Worm (Caenorhabditis elegans) whole organism, L4 larva: ENCODE data around the gene C09H10.4.

ENCODE experiments used
- Y105C5A.15 ChIP-seq: fragments of 200-800 bp; sonication (Bioruptor generic); IDR thresholded peaks from 2 replicates; pipeline ENCODE4 v1.3.6; 2022; ENCODE audit warnings: missing genetic modification characterization, missing compliant biosample characterization
- Y48G9A.11 ChIP-seq: fragments of 200-800 bp; sonication (Bioruptor generic); IDR thresholded peaks from 2 replicates; pipeline ENCODE4 v1.3.6; 2022; ENCODE audit warnings: missing genetic modification reagents, missing genetic modification characterization, missing compliant biosample characterization
- Y75B8A.6 ChIP-seq: fragments of 200-800 bp; sonication (Bioruptor generic); IDR thresholded peaks from 2 replicates; pipeline ENCODE4 v1.3.6; 2022; ENCODE audit warnings: missing genetic modification reagents, missing genetic modification characterization, missing compliant biosample characterization
- ZK337.2 ChIP-seq: fragments of 200-800 bp; sonication (Bioruptor generic); IDR thresholded peaks from 2 replicates; pipeline ENCODE4 v1.3.6; 2022; ENCODE audit warnings: missing genetic modification reagents, missing genetic modification characterization, missing compliant biosample characterization
- ZK546.5 ChIP-seq, 2 experiments: sonication (generic microtip); optimal IDR thresholded peaks; 2 replicates each; lab custom pipeline; 2017; ENCODE audit warnings: missing biosample characterization in 2 of 2, missing genetic modification characterization in 2 of 2
- aha-1 ChIP-seq: fragments of 150-350 bp; peaks from one replicate; lab custom pipeline; 2014; ENCODE audit warnings: missing biosample characterization, missing genetic modification characterization
- ceh-28 ChIP-seq: fragments of 150-350 bp; optimal IDR thresholded peaks from 2 replicates; lab custom pipeline; 2014; ENCODE audit warnings: missing biosample characterization, missing genetic modification reagents, missing genetic modification characterization
- ceh-32 ChIP-seq: sonication (generic microtip); optimal IDR thresholded peaks from 2 replicates; lab custom pipeline; 2016; ENCODE audit warnings: mild to moderate bottlenecking, missing genetic modification characterization, missing compliant biosample characterization; ENCODE audit not compliant: poor library complexity
- ceh-44 ChIP-seq: fragments of 200-800 bp; sonication (Bioruptor generic); IDR thresholded peaks from 2 replicates; pipeline ENCODE4 v1.3.6; 2022; ENCODE audit warnings: missing genetic modification reagents, missing genetic modification characterization, missing compliant biosample characterization
- daf-12 ChIP-seq: fragments of 150-350 bp; optimal IDR thresholded peaks from 2 replicates; lab custom pipeline; 2014; ENCODE audit warnings: missing biosample characterization, missing genetic modification reagents, missing genetic modification characterization
- daf-16 ChIP-seq, 3 experiments: sonication (generic microtip); optimal IDR thresholded peaks; 2 replicates each; lab custom pipeline; 2016 to 2017; ENCODE audit warnings: missing genetic modification characterization in 3 of 3, missing genetic modification reagents in 3 of 3, mild to moderate bottlenecking in 2 of 3, missing compliant biosample characterization in 2 of 3, missing biosample characterization in 1 of 3, moderate library complexity in 1 of 3
- daf-19 ChIP-seq: fragments of 200-800 bp; sonication (Bioruptor generic); conservative IDR thresholded peaks from 2 replicates; pipeline ENCODE4 v1.3.6; 2022; ENCODE audit warnings: missing genetic modification characterization, missing compliant biosample characterization
- dmd-6 ChIP-seq: fragments of 200-800 bp; sonication (Bioruptor generic); IDR thresholded peaks from 2 replicates; pipeline ENCODE4 v1.3.6; 2022; ENCODE audit warnings: missing genetic modification reagents, missing genetic modification characterization, missing compliant biosample characterization
- dpl-1 ChIP-seq: fragments of 150-350 bp; optimal IDR thresholded peaks from 2 replicates; lab custom pipeline; 2014; ENCODE audit warnings: missing biosample characterization, missing genetic modification reagents, missing genetic modification characterization
- duxl-1 ChIP-seq: sonication (generic microtip); optimal IDR thresholded peaks from 2 replicates; lab custom pipeline; 2016; ENCODE audit warnings: mild to moderate bottlenecking, missing genetic modification characterization, moderate library complexity, missing compliant biosample characterization; ENCODE audit not compliant: poor library complexity
- fkh-10 ChIP-seq: fragments of 150-350 bp; optimal IDR thresholded peaks from 2 replicates; lab custom pipeline; 2014; ENCODE audit warnings: missing biosample characterization, missing genetic modification reagents, missing genetic modification characterization
- hif-1 ChIP-seq, 2 experiments: sonication (generic microtip); optimal IDR thresholded peaks; 2 replicates each; lab custom pipeline; 2016 to 2017; ENCODE audit warnings: missing compliant biosample characterization in 2 of 2, missing genetic modification characterization in 2 of 2, missing genetic modification reagents in 2 of 2, missing genotype in 2 of 2, mild to moderate bottlenecking in 1 of 2
- jun-1 ChIP-seq: fragments of 150-350 bp; optimal IDR thresholded peaks from 2 replicates; lab custom pipeline; 2014; ENCODE audit warnings: missing biosample characterization, missing genetic modification reagents, missing genetic modification characterization
- lim-7 ChIP-seq: fragments of 200-800 bp; sonication (Bioruptor generic); IDR thresholded peaks from 2 replicates; pipeline ENCODE4 v1.3.6; 2022; ENCODE audit warnings: missing genetic modification characterization, missing compliant biosample characterization
- lin-15B ChIP-seq: fragments of 150-350 bp; sonication (generic microtip); optimal IDR thresholded peaks from 3 replicates; lab custom pipeline; 2014; ENCODE audit warnings: missing biosample characterization, missing genetic modification characterization
- lin-38 ChIP-seq: fragments of 200-800 bp; sonication (Bioruptor generic); IDR thresholded peaks from 2 replicates; pipeline ENCODE4 v1.3.6; 2022; ENCODE audit warnings: missing genetic modification reagents, missing genetic modification characterization, missing compliant biosample characterization
- lsy-2 ChIP-seq, 2 experiments: fragments of 150-350 bp in 1 of 2; sonication (generic microtip) in 1 of 2; optimal IDR thresholded peaks; 2 replicates each; lab custom pipeline; 2014 to 2017; ENCODE audit warnings: missing biosample characterization in 2 of 2, missing genetic modification characterization in 2 of 2
- mdl-1 ChIP-seq, 2 experiments: fragments of 150-350 bp in 1 of 2; sonication (generic microtip) in 1 of 2; optimal IDR thresholded peaks; 2 replicates each; lab custom pipeline; 2014 to 2017; ENCODE audit warnings: missing biosample characterization in 2 of 2, missing genetic modification characterization in 2 of 2
- mep-1 ChIP-seq: fragments of 150-350 bp; sonication (generic microtip); optimal IDR thresholded peaks from 3 replicates; lab custom pipeline; 2014; ENCODE audit warnings: missing biosample characterization, missing genetic modification characterization
- mes-2 ChIP-seq: sonication (generic microtip); optimal IDR thresholded peaks from 2 replicates; lab custom pipeline; 2016; ENCODE audit warnings: missing genotype, mild to moderate bottlenecking, missing genetic modification characterization, missing compliant biosample characterization; ENCODE audit not compliant: poor library complexity, severe bottlenecking
- nhr-102 ChIP-seq: sonication (generic microtip); optimal IDR thresholded peaks from 2 replicates; lab custom pipeline; 2016; ENCODE audit warnings: mild to moderate bottlenecking, missing genetic modification characterization, moderate library complexity, missing compliant biosample characterization
- nhr-111 ChIP-seq: fragments of 200-800 bp; sonication (Bioruptor generic); optimal IDR thresholded peaks from 2 replicates; lab custom pipeline; 2018; ENCODE audit warnings: mild to moderate bottlenecking, missing genetic modification characterization, missing compliant biosample characterization
- nhr-28 ChIP-seq: fragments of 150-350 bp; optimal IDR thresholded peaks from 2 replicates; lab custom pipeline; 2014; ENCODE audit warnings: missing biosample characterization, missing genetic modification characterization
- nhr-6 ChIP-seq: fragments of 150-350 bp; optimal IDR thresholded peaks from 2 replicates; lab custom pipeline; 2014; ENCODE audit warnings: missing biosample characterization, missing genetic modification characterization
- nhr-77 ChIP-seq: fragments of 150-350 bp; optimal IDR thresholded peaks from 2 replicates; lab custom pipeline; 2014; ENCODE audit warnings: missing biosample characterization, missing genetic modification characterization
- tra-1 ChIP-seq: fragments of 200-800 bp; sonication (Bioruptor generic); IDR thresholded peaks from 2 replicates; pipeline ENCODE4 v1.3.6; 2022; ENCODE audit warnings: missing genetic modification reagents, missing genetic modification characterization, missing compliant biosample characterization
- unc-130 ChIP-seq: sonication (generic microtip); optimal IDR thresholded peaks from 2 replicates; lab custom pipeline; 2016; ENCODE audit warnings: missing genetic modification reagents, missing genetic modification characterization, missing compliant biosample characterization
- unc-62 ChIP-seq, 3 experiments: fragments of 150-350 bp in 1 of 3; sonication (generic microtip); optimal IDR thresholded peaks in 2 of 3; peaks in 1 of 3; 1 replicate in 1 of 3; 2 replicates in 2 of 3; lab custom pipeline; 2014 to 2017; ENCODE audit warnings: missing biosample characterization in 3 of 3, missing genetic modification characterization in 3 of 3, missing genetic modification reagents in 3 of 3, missing genotype in 1 of 3
- zag-1 ChIP-seq: fragments of 150-350 bp; optimal IDR thresholded peaks from 2 replicates; lab custom pipeline; 2014; ENCODE audit warnings: missing biosample characterization, missing genetic modification characterization
- ztf-11 ChIP-seq: fragments of 150-350 bp; optimal IDR thresholded peaks from 2 replicates; lab custom pipeline; 2014; ENCODE audit warnings: missing biosample characterization, missing genetic modification characterization
- ztf-7 ChIP-seq: fragments of 150-350 bp; optimal IDR thresholded peaks from 2 replicates; lab custom pipeline; 2014; ENCODE audit warnings: missing biosample characterization, missing genetic modification characterization

C09H10.4 gene

DNA sequence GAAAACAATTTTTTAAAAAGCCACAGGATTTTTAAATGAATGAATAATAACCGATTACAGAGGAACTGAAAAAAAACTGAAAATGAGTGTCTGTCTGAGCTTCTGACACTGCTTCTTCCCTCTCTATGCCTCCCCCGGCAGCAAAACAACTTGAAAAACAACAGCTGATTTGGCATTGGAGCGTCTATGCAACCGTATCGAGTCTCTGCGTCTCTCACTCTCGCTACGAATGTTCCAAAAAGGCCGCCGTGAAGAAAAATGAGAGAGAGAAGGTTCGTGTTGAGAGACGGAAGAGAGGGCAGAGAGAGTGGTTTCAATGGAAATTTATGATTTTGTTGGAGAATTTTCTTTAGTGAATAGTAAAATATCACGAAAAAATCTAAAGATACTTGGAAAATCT is 3.1 kb downstream of the C09H10.4 start (continued):
- TF ChIP-seq lim-7 (GFP tag; lab: Robert Waterston, UW) (no peak), ztf-7 (tag; lab: Kevin White, UChicago) (no peak), unc-130 (GFP tag; lab: Kevin White, UChicago) (no peak), nhr-111 (no peak)

DNA sequence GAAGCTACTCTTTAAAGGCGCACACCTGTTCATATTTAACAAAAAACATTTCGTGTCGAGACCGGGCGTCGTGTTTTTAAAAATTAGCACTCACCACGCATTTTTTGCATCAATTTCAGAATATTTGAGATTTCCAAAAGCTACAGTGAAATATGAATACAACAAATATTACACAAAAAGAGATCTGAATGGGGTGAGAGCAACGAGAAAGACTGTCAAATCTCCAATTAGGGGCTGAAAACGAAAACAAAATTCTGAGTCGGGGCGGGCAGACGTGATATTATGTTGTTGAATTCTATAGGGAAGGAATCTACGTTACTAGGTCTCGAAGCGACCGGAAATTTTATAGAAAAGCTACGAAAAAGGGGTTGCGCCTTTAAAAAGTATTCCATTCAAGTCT is 3.7 kb downstream of the C09H10.4 start, which contains the start of gene C09H10.5:
Gene C09H10.5 (minus strand): TSS at position 101 of the 400 bp plus-strand sequence.
- peak in 1 of 2 experiments; percentile 17 for TF ChIP-seq unc-62 (GFP tag; optimal IDR thresholded peaks at IDR 0.05 in 1 of 2; lab: Kevin White, UChicago)
- no peak for TF ChIP-seq unc-62 (tag; optimal IDR thresholded peaks at IDR 0.05; lab: Kevin White, UChicago)
- TF ChIP-seq nhr-77: no peak

DNA sequence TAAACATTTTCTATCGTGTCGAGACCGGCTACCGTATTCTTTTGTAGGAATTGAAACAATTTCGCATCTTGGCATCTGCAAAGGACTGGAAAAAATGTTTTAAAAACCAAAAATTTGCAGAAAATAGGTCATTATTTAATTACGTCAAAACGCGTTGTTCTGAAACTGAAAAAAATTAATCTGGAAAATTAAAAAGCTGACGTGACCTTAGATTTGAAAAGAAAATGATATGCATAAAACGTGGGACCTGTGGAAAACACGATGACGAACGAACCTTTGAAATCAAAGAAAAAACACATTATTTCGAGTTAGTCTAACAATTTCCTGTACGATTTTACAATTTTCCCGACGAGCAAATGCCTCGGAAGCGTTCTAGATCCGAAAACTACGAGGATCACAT is 4.2 kb downstream of the C09H10.4 start, which contains the start of gene C09H10.9:
Gene C09H10.9 (plus strand): TSS at position 301 of the 400 bp plus-strand sequence.
- TF ChIP-seq ZK337.2 (GFP tag; lab: Robert Waterston, UW) (no peak), ceh-32 (tag; lab: Kevin White, UChicago) (no peak), mdl-1 (tag; optimal IDR thresholded peaks at IDR 0.05; lab: Kevin White, UChicago) (no peak), aha-1 (tag; lab: Kevin White, UChicago) (peak; percentile 89), ceh-28 (tag; lab: Kevin White, UChicago) (no peak)

DNA sequence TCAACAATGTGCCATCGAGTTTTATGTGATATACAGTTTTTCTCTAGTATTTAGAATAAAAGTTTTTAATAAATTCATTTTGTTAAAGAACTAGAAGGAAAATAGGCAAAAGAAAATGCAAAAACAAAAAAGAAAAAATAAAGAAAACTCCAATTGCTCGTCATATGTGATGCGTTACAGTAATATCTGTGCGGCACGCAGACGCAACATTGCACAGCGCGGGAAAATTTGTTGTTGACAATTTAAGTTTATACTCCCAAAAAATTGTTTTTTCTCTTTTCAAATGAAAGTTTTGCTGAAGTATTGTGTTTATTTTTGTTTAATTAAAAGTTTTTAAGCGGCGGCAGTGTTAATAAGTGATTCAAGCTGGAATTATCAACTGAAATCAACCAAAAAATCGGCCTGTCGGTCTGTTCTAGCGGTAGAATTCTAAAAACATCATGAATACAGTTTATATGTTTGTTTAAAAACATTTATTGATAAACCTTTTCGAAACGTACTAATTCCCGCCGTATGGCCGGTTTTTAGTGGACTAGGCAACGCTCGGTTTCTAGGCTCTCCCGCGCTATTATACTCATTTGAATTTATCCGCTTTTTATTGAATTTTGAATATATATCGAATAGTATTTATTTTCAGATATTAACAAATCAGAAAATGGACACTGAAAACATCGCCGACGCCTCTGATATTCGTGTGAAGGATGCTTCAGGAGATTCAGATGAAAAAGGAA is 6.2 kb downstream of the C09H10.4 start, which contains the start of gene nasp-1:
Gene nasp-1 (plus strand): TSS at position 632 of the 731 bp plus-strand sequence.
- peak; percentile 18 for TF ChIP-seq unc-130 (GFP tag; lab: Kevin White, UChicago)
- TF ChIP-seq lsy-2 (tag; optimal IDR thresholded peaks at IDR 0.05; lab: Kevin White, UChicago): peak in 1 of 2 experiments; percentile 80
- TF ChIP-seq dpl-1 (GFP tag; lab: Kevin White, UChicago): peak; percentile 73
- peak; percentile 25; the same call in 1 of the 2 replicates for TF ChIP-seq Y48G9A.11 (GFP tag; lab: Robert Waterston, UW)
- TF ChIP-seq duxl-1 (tag; lab: Kevin White, UChicago): no peak
- TF ChIP-seq mes-2 (tag; lab: Kevin White, UChicago): peak; percentile 86
- TF ChIP-seq daf-19: no peak
- no peak for TF ChIP-seq daf-16 (GFP tag; optimal IDR thresholded peaks at IDR 0.05; lab: Kevin White, UChicago)
- TF ChIP-seq daf-16 (tag; optimal IDR thresholded peaks at IDR 0.05; lab: Kevin White, UChicago): peak; percentile 28
- TF ChIP-seq hif-1 (tag; optimal IDR thresholded peaks at IDR 0.05; lab: Kevin White, UChicago): no peak
- TF ChIP-seq zag-1 (tag; lab: Kevin White, UChicago): no peak
- TF ChIP-seq, all 104 proteins: peak for 6

DNA sequence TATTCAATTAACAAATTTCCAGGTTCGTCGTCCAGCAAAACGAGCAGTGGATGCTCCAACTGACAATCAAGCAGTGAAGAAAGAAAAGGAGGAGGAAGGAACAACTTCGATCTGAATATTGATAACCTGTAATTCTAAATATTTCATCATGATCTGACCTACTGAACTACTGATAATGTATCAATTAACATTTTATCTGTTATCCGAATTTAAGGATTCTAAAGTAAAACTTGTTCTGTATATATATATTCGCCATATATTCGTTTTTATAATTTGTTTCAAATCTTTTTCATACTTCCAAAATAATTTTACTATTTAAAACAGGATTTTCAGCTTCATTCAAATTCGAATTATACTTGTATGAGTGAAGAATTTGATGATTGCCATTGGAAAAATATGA is 7.9 kb downstream of the C09H10.4 start, which contains the start of gene apc-17:
Gene apc-17 (plus strand): TSS at position 301 of the 400 bp plus-strand sequence.
- TF ChIP-seq jun-1 (tag; lab: Kevin White, UChicago) (no peak), unc-62 (GFP tag; optimal IDR thresholded peaks at IDR 0.05 in 1 of 2; lab: Kevin White, UChicago) (no peak), unc-62 (tag; optimal IDR thresholded peaks at IDR 0.05; lab: Kevin White, UChicago) (no peak)

DNA sequence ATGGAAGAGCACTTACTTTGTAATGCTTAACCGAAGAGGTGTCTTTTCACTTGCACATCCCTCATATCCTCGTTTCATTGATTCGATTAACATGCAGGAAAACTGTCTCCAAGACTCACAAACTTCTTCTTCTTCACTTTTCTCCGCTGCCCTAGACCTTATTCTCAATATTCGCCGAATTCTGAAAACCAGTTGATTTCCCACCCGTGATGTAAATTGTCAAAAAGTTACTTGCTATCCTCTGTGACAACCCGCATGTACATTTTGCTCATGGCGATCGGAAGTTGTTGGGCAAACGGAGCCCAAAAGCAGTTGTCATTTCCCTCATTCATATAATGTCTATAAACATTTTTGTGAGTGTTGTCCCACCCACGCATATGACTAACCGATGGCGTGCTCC is 10.5 kb downstream of the C09H10.4 start:
- TF ChIP-seq tra-1 (GFP tag; lab: Robert Waterston, UW) (no peak), nhr-28 (tag; lab: Kevin White, UChicago) (no peak), unc-62 (GFP tag; optimal IDR thresholded peaks at IDR 0.05 in 1 of 2; lab: Kevin White, UChicago) (peak in 1 of 2 experiments; percentile 97), unc-62 (tag; optimal IDR thresholded peaks at IDR 0.05; lab: Kevin White, UChicago) (no peak), Y75B8A.6 (GFP tag; lab: Robert Waterston, UW) (no peak)

DNA sequence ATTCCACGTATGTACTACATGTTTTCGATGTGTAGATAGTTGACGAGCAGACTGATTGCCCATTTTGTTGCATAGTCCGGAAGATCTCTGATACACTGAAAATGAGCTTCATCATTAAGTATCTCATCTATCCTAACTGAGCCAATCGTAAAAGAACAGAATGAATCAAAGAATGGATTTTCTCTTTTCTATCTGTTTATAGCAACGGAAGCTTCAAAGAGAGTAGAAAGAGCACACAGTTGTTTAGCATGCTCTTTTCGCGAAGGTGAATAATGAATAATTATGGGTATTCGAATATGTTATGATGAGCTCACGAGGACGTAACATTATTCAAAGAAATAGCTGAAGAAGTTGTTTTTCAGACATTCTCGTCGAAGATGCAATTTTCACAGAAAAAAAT is 11.2 kb downstream of the C09H10.4 start, which contains the start of gene glb-4:
Gene glb-4 (minus strand): TSS at position 101 of the 400 bp plus-strand sequence.
- no peak for TF ChIP-seq ZK546.5 (tag; optimal IDR thresholded peaks at IDR 0.05; lab: Kevin White, UChicago)
- no peak for TF ChIP-seq lin-38
- no peak for TF ChIP-seq ztf-11
- no peak for TF ChIP-seq dmd-6 (GFP tag; lab: Robert Waterston, UW)
- TF ChIP-seq ceh-44 (GFP tag; lab: Robert Waterston, UW): no peak
- no peak for TF ChIP-seq nhr-6 (tag; lab: Kevin White, UChicago)
- no peak for TF ChIP-seq duxl-1 (tag; lab: Kevin White, UChicago)
- no peak for TF ChIP-seq nhr-102 (tag; lab: Kevin White, UChicago)
- TF ChIP-seq mep-1: no peak
- no peak for TF ChIP-seq fkh-10 (GFP tag; lab: Kevin White, UChicago)
- TF ChIP-seq lin-15B (tag; lab: Kevin White, UChicago): no peak
- TF ChIP-seq nhr-111: no peak
- no peak for TF ChIP-seq ceh-28 (tag; lab: Kevin White, UChicago)
- no peak for TF ChIP-seq Y105C5A.15
- no peak for TF ChIP-seq daf-12 (tag; lab: Kevin White, UChicago)
